Worm (Caenorhabditis elegans): ENCODE results near the gene F10D2.10.

Gene F10D2.10

ce11 chrV:7138320-7138719 is 17.7 kb downstream of the F10D2.10 start, which contains the start of gene str-112:
TSS of gene str-112 (minus strand) at chrV:7138420.
- TF ChIP-seq nhr-237 (tag; optimal IDR thresholded peaks at IDR 0.05) (no peak), bed-3 (GFP tag; optimal IDR thresholded peaks at IDR 0.05) (no peak), nhr-28 (tag; optimal IDR thresholded peaks at IDR 0.05) (no peak), mab-5 (tag; optimal IDR thresholded peaks at IDR 0.05) (no peak), ham-2 (GFP tag; optimal IDR thresholded peaks at IDR 0.05) (no peak), lsy-2 (tag; optimal IDR thresholded peaks at IDR 0.05) (no peak)

- TF ChIP-seq sptf-1 (tag; optimal IDR thresholded peaks at IDR 0.05) (no peak), ceh-43 (GFP tag; optimal IDR thresholded peaks at IDR 0.05) (no peak), blmp-1 (tag; optimal IDR thresholded peaks at IDR 0.05) (no peak), nhr-12 (tag; optimal IDR thresholded peaks at IDR 0.05) (no peak), tbx-8 (GFP tag; optimal IDR thresholded peaks at IDR 0.05) (no peak), mab-5 (tag; optimal IDR thresholded peaks at IDR 0.05) (no peak), elt-3 (tag; optimal IDR thresholded peaks at IDR 0.05) (no peak)
Measured at ce11 chrV:7136859-7137258, 19.1 kb downstream of the F10D2.10 start.

ce11 chrV:7133963-7134362 is 22.0 kb downstream of the F10D2.10 start, which contains the start of gene F10D2.16:
TSS of gene F10D2.16 (plus strand) at chrV:7134263.
- TF ChIP-seq lin-13 (tag; optimal IDR thresholded peaks at IDR 0.05) (no peak), nhr-76 (tag; optimal IDR thresholded peaks at IDR 0.05) (no peak), unc-120 (tag; optimal IDR thresholded peaks at IDR 0.05; ENCODE audit: poor library complexity, severe bottlenecking) (no peak), mls-2 (tag; optimal IDR thresholded peaks at IDR 0.05) (no peak), snpc-4 (tag; optimal IDR thresholded peaks at IDR 0.05) (no peak)

- TF ChIP-seq drap-1 (GFP tag; optimal IDR thresholded peaks at IDR 0.05) (no peak), lin-32 (GFP tag; optimal IDR thresholded peaks at IDR 0.05) (no peak)
Measured at ce11 chrV:7132248-7132647, 23.7 kb downstream of the F10D2.10 start, which contains the start of gene sre-10. TSS of gene sre-10 (plus strand) at chrV:7132548.

ce11 chrV:7130974-7131373 is 25.0 kb downstream of the F10D2.10 start, which contains the start of gene srx-36:
TSS of gene srx-36 (minus strand) at chrV:7131074.
- TF ChIP-seq lin-13 (tag; optimal IDR thresholded peaks at IDR 0.05) (no peak), elt-1 (tag; optimal IDR thresholded peaks at IDR 0.05; ENCODE audit: borderline replicate concordance, insufficient read depth) (no peak), unc-120 (tag; optimal IDR thresholded peaks at IDR 0.05; ENCODE audit: poor library complexity, severe bottlenecking) (no peak), nhr-237 (tag; optimal IDR thresholded peaks at IDR 0.05) (no peak), snpc-4 (tag; optimal IDR thresholded peaks at IDR 0.05) (no peak), flh-1 (GFP tag; optimal IDR thresholded peaks at IDR 0.05) (no peak), M03D4.4 (tag; optimal IDR thresholded peaks at IDR 0.05) (no peak), mls-2 (tag; optimal IDR thresholded peaks at IDR 0.05) (no peak), nhr-12 (tag; optimal IDR thresholded peaks at IDR 0.05) (no peak), lin-32 (GFP tag; optimal IDR thresholded peaks at IDR 0.05) (no peak), ham-2 (GFP tag; optimal IDR thresholded peaks at IDR 0.05) (no peak), blmp-1 (tag; optimal IDR thresholded peaks at IDR 0.05) (no peak), mab-5 (tag; optimal IDR thresholded peaks at IDR 0.05) (no peak)

- no peak for TF ChIP-seq elt-3 (tag; optimal IDR thresholded peaks at IDR 0.05)
Measured at ce11 chrV:7129460-7129859, 26.5 kb downstream of the F10D2.10 start, which contains the start of gene T01C4.8. TSS of gene T01C4.8 (minus strand) at chrV:7129560.

- no peak for TF ChIP-seq hlh-1 (tag; optimal IDR thresholded peaks at IDR 0.05)
- TF ChIP-seq snpc-4 (tag; optimal IDR thresholded peaks at IDR 0.05) = no peak
- no peak for TF ChIP-seq bed-3 (GFP tag; optimal IDR thresholded peaks at IDR 0.05)
- no peak for TF ChIP-seq nhr-28 (tag; optimal IDR thresholded peaks at IDR 0.05)
- TF ChIP-seq tbx-8 (GFP tag; optimal IDR thresholded peaks at IDR 0.05) = no peak
- no peak for TF ChIP-seq M03D4.4 (tag; optimal IDR thresholded peaks at IDR 0.05)
- no peak for TF ChIP-seq ztf-11 (tag; optimal IDR thresholded peaks at IDR 0.05)
- TF ChIP-seq mep-1 (tag; optimal IDR thresholded peaks at IDR 0.05) = no peak
- no peak for TF ChIP-seq lin-32 (GFP tag; optimal IDR thresholded peaks at IDR 0.05)
- no peak for TF ChIP-seq mls-2 (tag; optimal IDR thresholded peaks at IDR 0.05)
- no peak for TF ChIP-seq elt-1 (tag; optimal IDR thresholded peaks at IDR 0.05; ENCODE audit: borderline replicate concordance, insufficient read depth)
- TF ChIP-seq unc-39 (tag; optimal IDR thresholded peaks at IDR 0.05) = no peak
- no peak for TF ChIP-seq ceh-43 (GFP tag; optimal IDR thresholded peaks at IDR 0.05)
Measured at ce11 chrV:7123979-7124378, 32.0 kb downstream of the F10D2.10 start.

Data from whole organism, mixed stage, embryonic.